Worm (Caenorhabditis elegans) whole organism, L1 larva: ENCODE measurements around the gene gst-44.

Experiments used
- efl-3 ChIP-seq: fragments of 200-800 bp; sonication (Bioruptor generic); optimal IDR thresholded peaks from 2 replicates; lab custom pipeline; 2018; ENCODE audit warnings: mild to moderate bottlenecking, missing genetic modification characterization, missing compliant biosample characterization
- fkh-8 ChIP-seq: sonication (generic microtip); optimal IDR thresholded peaks from 2 replicates; lab custom pipeline; 2016; ENCODE audit warnings: mild to moderate bottlenecking, missing genetic modification characterization, missing compliant biosample characterization
- lin-15B ChIP-seq: fragments of 150-350 bp; sonication (generic microtip); optimal IDR thresholded peaks from 3 replicates; lab custom pipeline; 2014; ENCODE audit warnings: missing biosample characterization, missing genetic modification characterization
- ztf-11 ChIP-seq, 2 experiments: sonication (generic microtip); optimal IDR thresholded peaks; 2 replicates each; lab custom pipeline; 2016 to 2017; ENCODE audit warnings: missing genetic modification characterization in 2 of 2, missing biosample characterization in 1 of 2, missing compliant biosample characterization in 1 of 2

ce11 chrV:16429503-16429902 lies 38.8 kb downstream of the gst-44 start, which contains the start of gene F26D2.10:
- TF ChIP-seq fkh-8 (tag; lab: Kevin White, UChicago), result no peak
- no peak for TF ChIP-seq ztf-11 (tag; optimal IDR thresholded peaks at IDR 0.05; lab: Kevin White, UChicago)
- TF ChIP-seq lin-15B, result no peak
- TF ChIP-seq efl-3 (GFP tag; lab: Kevin White, UChicago), result no peak
